Fruit fly (Drosophila melanogaster) whole organism: ENCODE measurements around the gene AP-2sigma.

Experiments
- pan ChIP-seq: fragments of >200 bp; optimal IDR thresholded peaks from 2 replicates; lab custom pipeline; 2017
- psq ChIP-seq: fragments of >200 bp; optimal IDR thresholded peaks from 2 replicates; lab custom pipeline; 2017

DNA sequence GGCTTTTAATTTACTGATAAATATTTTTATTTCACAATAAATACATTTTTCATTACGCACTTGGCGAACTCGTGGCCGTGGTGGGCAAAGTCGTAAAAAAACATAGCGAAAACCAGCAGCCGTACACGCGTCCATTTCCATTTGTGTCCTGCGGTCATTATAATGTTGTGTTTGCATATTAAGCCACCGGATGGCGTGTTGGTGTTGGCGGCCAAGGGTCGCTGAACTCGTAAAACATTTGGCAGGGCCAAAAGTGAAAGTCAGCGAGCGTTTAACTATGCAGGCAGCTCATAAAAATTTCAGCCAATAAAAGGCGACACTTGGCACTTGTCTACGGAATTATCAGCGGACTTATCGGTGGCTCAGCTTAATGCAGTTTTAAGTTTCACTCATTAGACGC lies 17.4 kb downstream of the AP-2sigma start:
- TF ChIP-seq pan (lab: Kevin White, UChicago) (no peak), psq (lab: Kevin White, UChicago) (no peak)
